Worm (Caenorhabditis elegans): ENCODE measurements around the gene T22D1.18.

DNA sequence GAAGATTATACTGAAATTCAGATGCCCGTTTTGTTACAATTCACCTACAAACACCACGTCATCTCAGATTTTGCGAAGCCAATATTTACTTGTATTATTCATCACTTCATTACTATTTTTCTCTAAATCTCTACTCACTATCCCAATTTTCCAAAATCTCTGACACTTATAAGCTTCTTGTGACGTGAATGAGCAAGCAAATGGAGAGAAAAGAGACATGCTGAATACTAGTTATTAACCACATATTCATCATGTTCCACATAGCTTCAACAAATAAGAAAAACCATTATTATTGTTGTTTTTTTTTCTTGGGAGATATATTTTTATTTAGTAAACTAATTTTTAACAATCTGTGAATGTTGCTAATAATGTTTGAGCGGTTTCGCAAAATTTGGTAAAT, 31.3 kb upstream of the T22D1.18 start:
- TF ChIP-seq nhr-28 (tag; optimal IDR thresholded peaks at IDR 0.05) (no peak), snpc-4 (tag; optimal IDR thresholded peaks at IDR 0.05) (no peak), mep-1 (tag; optimal IDR thresholded peaks at IDR 0.05) (no peak), M03D4.4 (tag; optimal IDR thresholded peaks at IDR 0.05) (no peak), ztf-11 (tag; optimal IDR thresholded peaks at IDR 0.05) (no peak), lin-13 (tag; optimal IDR thresholded peaks at IDR 0.05) (no peak), ceh-83 (GFP tag; optimal IDR thresholded peaks at IDR 0.05) (no peak), nhr-12 (tag; optimal IDR thresholded peaks at IDR 0.05) (no peak), blmp-1 (tag; optimal IDR thresholded peaks at IDR 0.05) (no peak), sptf-1 (tag; optimal IDR thresholded peaks at IDR 0.05) (no peak), nhr-76 (tag; optimal IDR thresholded peaks at IDR 0.05) (no peak), elt-3 (tag; optimal IDR thresholded peaks at IDR 0.05) (no peak), lsy-2 (tag; optimal IDR thresholded peaks at IDR 0.05) (no peak), unc-62 (GFP tag; optimal IDR thresholded peaks at IDR 0.05) (no peak)
